Fruit fly (Drosophila melanogaster) whole organism: Measurements from ENCODE around the gene HIPP1.

Source experiments
- CG8478 ChIP-seq: fragments of >200 bp; optimal IDR thresholded peaks from 2 replicates; lab custom pipeline; 2018; ENCODE audit warnings: inconsistent platforms
- Dll ChIP-seq: fragments of >200 bp; optimal IDR thresholded peaks from 2 replicates; lab custom pipeline; 2017
- EcR ChIP-seq, 2 experiments: fragments of >200 bp; optimal IDR thresholded peaks; 2 replicates each; lab custom pipeline; 2017; ENCODE audit warnings: missing biosample characterization in 2 of 2, missing genetic modification characterization in 2 of 2, missing genetic modification reagents in 2 of 2
- pan ChIP-seq: fragments of >200 bp; optimal IDR thresholded peaks from 2 replicates; lab custom pipeline; 2017
- psq ChIP-seq: fragments of >200 bp; optimal IDR thresholded peaks from 2 replicates; lab custom pipeline; 2017
- usp ChIP-seq: fragments of >200 bp; optimal IDR thresholded peaks from 2 replicates; lab custom pipeline; 2017; ENCODE audit warnings: missing biosample characterization, missing genetic modification characterization, mixed read lengths

HIPP1 gene

DNA sequence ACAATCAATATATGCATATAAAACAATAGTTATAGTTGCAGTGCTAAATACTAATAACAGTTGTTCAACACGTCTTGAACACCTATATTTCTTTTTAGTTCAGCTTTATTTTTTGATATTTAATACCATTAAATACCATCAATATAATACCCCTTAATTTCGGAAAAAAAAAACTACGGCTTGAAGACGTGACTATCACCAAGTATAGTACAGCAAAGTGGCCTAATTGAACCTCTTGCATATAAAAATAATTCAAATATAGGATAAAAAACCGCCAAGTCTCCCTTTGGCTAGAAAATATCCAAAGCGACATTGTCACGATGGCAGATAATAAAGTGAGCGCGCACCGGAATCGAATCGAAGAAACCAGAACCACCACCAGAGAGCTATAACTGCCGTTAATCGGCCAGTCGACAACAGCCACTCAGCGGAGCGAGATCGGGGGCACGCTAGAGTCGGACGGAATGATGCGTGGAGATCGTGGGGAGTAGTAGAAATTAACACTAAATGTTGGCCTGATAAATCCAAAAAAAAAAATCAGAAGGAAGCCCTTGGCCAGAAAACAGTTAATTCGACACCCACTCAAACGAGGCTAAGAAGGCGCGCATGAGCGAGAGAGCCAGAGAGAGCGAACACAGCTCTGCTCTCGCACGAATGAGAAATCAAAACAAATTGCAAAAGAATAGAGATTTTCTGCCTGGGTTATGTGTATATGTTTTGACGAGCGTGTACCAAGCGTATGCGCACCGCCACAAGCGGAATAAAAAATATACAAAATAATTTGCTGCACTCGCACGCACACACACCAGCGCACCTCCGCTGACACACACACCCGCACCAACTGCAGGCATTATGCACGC lies 24.4 kb upstream of the HIPP1 start:
- TF ChIP-seq Dll (peak; percentile 93), EcR (GFP tag; optimal IDR thresholded peaks at IDR 0.05; lab: Kevin White, UChicago) (no peak), usp (GFP tag; lab: Kevin White, UChicago) (no peak)

DNA sequence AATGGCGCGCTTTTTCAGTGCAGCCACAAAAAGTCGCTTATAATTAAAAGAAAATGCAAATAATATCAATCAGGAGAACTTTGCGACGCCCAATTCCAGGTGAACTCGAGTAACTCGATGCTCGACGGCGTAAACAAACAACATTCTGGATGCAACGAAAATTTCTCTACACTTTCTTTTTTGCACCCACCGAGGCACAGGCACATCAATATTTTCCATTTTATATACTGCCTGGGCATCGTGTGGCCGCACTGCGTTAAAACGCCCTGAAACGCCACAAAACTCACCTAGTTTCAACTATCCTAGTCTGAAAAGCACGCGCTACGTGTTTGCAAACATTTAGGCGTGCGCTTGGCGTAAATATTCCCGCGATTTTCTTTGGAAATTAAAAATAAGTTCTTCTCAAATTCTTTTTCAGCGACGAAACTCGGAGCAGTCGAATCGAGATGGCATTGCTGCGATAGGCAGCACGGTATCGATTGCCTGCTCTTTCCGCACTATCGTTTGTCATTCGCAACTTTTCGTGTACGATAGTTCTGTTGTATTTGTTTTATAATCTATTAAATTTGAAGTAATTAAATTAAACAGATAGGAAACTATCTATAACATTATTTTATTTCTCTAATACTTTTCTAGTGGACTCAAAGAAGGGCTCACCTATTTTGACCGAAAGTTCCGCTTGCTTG lies 23.6 kb upstream of the HIPP1 start, which contains the start of gene Pcif1:
Gene Pcif1 (minus strand): TSS at position 456 of the 686 bp plus-strand sequence.
- TF ChIP-seq usp (GFP tag; lab: Kevin White, UChicago) (no peak), psq (lab: Kevin White, UChicago) (no peak), Dll (no peak), CG8478 (lab: Kevin White, UChicago) (no peak), EcR (GFP tag; optimal IDR thresholded peaks at IDR 0.05; lab: Kevin White, UChicago) (no peak), pan (lab: Kevin White, UChicago) (no peak)

DNA sequence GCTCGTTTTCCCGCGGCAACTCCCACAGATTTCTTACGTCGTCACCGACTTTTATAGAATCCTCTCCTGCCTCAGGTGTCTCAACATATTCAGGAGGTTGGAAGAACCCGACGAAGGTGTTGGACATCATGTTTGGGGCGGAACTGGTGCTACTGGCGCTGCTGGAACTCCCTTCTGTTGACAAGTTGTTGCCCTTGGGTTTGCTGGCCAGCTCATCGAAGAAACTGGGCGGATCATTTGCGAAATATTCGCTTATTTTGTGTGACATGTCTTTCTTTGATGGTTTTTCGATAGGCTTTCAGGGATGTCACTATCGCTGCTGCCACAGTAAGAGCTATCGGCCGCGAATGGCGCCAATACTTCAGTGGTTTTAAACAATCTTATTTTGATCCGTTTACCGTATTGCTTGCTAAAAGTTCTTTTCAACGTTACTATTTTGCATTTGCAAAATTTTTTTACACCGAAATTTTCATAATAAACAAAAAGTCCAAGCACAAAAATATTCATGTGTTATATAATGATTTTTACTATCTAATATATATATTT lies 21.6 kb upstream of the HIPP1 start, which contains the start of gene CG11396:
Gene CG11396 (minus strand): TSS at position 303 of the 546 bp plus-strand sequence.
- TF ChIP-seq psq (lab: Kevin White, UChicago), result no peak

DNA sequence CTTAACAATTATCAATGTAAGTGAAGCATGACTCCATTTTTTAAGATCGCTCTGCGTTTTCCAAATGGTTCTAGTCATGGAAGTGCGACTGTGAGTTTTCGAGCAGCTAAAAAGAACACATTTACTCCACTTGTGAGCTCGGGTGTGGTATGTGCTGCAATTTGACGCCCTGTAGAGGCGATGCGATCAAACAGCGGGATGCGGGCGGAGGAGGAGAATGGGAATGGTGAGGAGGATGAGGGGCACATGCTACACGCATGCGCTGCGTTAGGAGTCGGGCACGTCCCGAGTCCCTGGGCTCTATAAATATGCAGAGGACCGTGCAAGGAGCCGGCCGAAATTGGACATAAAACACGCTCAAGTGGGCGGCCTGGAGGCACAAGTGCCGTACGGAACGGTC lies 20.2 kb upstream of the HIPP1 start:
- no peak for TF ChIP-seq Dll
- no peak for TF ChIP-seq CG8478 (lab: Kevin White, UChicago)
- no peak for TF ChIP-seq EcR (GFP tag; optimal IDR thresholded peaks at IDR 0.05; lab: Kevin White, UChicago)
- no peak for TF ChIP-seq usp (GFP tag; lab: Kevin White, UChicago)
- TF ChIP-seq psq (lab: Kevin White, UChicago), result no peak
- TF ChIP-seq pan (lab: Kevin White, UChicago), result no peak

DNA sequence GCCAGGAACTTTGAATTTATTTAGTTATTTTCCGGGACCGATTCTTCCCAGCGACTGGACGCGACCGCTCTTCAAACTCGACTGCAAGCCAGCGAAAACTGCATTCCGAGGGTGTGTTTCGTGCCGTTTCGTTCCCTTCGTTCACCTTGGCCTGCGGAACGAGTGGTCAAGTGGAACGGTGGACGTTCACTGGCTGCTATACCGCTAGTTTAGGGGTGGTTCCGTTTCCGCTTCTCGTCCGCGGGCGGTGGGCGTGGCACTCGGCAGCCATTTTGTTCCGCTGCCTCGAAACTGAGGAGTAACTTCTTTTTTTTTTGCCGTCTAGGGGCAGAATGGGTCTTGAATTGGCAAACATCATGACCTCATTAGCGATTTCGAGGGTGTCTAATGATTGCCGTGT lies 16.8 kb upstream of the HIPP1 start, which contains the start of gene Six4:
Gene Six4 (minus strand): TSS at position 85 of the 400 bp plus-strand sequence.
- TF ChIP-seq pan (lab: Kevin White, UChicago), result no peak
- no peak for TF ChIP-seq usp (GFP tag; lab: Kevin White, UChicago)
- TF ChIP-seq psq (lab: Kevin White, UChicago), result no peak
- no peak for TF ChIP-seq Dll
- TF ChIP-seq CG8478 (lab: Kevin White, UChicago), result no peak
- no peak for TF ChIP-seq EcR (GFP tag; optimal IDR thresholded peaks at IDR 0.05; lab: Kevin White, UChicago)

DNA sequence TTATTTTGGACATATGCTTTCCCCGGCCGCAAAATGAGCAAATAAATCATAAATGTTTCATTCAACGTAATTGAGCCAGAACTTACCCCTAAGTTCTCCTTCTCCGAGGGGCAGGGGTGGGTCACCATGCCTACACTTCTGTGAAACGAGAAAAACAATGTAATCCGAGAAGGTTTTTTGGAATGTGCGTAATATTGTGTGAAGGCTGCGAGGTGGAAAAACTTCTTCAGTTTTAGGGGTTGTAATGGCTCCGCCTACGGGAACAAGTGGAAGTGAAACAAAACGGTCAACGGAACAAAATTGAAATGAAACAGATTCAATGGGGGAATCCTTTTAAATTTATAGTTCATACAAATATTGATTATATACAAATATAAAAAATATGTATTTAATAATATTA lies 12.7 kb upstream of the HIPP1 start:
- TF ChIP-seq CG8478 (lab: Kevin White, UChicago) (no peak), usp (GFP tag; lab: Kevin White, UChicago) (no peak), psq (lab: Kevin White, UChicago) (no peak), Dll (no peak), pan (lab: Kevin White, UChicago) (no peak), EcR (GFP tag; optimal IDR thresholded peaks at IDR 0.05; lab: Kevin White, UChicago) (no peak)

DNA sequence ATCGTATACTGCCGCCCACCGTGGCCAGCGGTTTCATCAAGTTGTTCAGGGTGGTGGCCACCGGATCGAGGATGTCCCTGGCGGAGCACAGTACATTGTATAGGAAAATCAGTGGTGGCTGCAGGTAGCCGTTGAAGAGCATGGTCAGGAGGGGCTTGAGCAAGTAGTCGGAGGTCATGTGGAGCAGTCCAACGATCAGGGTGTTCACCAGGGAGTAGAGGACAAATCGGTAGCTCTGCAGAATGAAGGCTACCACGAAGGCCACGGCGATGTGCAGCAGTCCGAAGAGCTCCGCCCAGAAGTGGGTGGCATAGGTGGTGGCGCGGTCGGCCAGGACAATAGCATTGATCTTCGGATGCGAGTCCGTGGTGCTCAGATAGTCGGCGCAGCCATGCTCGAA lies 12.1 kb upstream of the HIPP1 start:
- TF ChIP-seq usp (GFP tag; lab: Kevin White, UChicago) (no peak), EcR (GFP tag; optimal IDR thresholded peaks at IDR 0.05; lab: Kevin White, UChicago) (no peak), pan (lab: Kevin White, UChicago) (no peak), CG8478 (lab: Kevin White, UChicago) (no peak), Dll (no peak)

DNA sequence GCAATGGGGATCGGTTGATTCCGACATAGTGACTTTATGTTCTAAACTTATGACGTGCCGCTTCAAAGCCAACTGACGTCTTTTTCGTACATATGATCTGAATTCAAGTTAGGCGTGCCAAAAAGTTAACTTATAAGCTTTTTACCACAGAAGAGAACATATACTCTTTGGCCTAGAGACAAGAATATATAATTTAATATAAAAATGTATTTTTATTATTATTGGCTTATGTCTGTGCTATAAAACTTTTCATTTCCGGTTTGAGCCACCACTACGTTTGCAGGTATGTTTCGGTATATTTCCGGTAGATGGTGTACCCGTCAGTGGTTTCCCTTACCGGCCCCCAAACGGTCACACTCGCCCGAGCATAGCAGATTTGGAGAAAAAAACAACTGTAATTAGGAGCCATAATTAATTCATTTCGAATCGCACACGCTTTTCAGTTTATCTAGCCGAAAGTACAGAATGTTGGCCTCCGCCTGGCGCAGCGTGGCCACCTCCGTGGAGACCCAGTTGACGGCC lies 11.1 kb upstream of the HIPP1 start, which contains the start of the genes CG3698 and tzn:
Gene CG3698 (minus strand): TSS at position 51 of the 522 bp plus-strand sequence.
Gene tzn (plus strand): TSS at position 321 of the 522 bp plus-strand sequence.
- TF ChIP-seq CG8478 (lab: Kevin White, UChicago), result no peak
- TF ChIP-seq psq (lab: Kevin White, UChicago), result no peak
- no peak for TF ChIP-seq usp (GFP tag; lab: Kevin White, UChicago)
- TF ChIP-seq pan (lab: Kevin White, UChicago), result no peak

DNA sequence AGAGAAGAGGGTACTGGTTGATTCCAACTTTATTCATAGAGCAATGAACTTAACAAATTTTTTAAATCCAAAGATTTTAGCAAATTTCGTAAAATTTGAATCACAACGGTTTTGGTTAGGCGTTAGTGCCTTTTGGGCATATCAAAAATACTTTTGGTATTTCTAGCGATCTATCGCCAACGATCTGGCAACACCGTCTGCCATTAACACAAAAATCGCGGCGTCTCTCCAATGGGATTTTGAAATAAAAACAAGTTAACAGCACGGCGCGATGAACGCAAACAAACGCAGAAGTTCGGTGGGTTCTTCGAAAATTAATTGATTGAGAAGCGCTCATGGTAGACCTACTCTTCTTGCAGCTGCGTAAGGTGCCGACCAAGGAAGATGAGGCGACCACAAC lies 9.3 kb upstream of the HIPP1 start, which contains the start of gene Spc105R:
Gene Spc105R (plus strand): TSS at position 203 of the 400 bp plus-strand sequence.
- no peak for TF ChIP-seq CG8478 (lab: Kevin White, UChicago)
- no peak for TF ChIP-seq Dll
- TF ChIP-seq psq (lab: Kevin White, UChicago), result no peak
- TF ChIP-seq pan (lab: Kevin White, UChicago), result no peak
- no peak for TF ChIP-seq EcR (GFP tag; optimal IDR thresholded peaks at IDR 0.05; lab: Kevin White, UChicago)
- no peak for TF ChIP-seq usp (GFP tag; lab: Kevin White, UChicago)

DNA sequence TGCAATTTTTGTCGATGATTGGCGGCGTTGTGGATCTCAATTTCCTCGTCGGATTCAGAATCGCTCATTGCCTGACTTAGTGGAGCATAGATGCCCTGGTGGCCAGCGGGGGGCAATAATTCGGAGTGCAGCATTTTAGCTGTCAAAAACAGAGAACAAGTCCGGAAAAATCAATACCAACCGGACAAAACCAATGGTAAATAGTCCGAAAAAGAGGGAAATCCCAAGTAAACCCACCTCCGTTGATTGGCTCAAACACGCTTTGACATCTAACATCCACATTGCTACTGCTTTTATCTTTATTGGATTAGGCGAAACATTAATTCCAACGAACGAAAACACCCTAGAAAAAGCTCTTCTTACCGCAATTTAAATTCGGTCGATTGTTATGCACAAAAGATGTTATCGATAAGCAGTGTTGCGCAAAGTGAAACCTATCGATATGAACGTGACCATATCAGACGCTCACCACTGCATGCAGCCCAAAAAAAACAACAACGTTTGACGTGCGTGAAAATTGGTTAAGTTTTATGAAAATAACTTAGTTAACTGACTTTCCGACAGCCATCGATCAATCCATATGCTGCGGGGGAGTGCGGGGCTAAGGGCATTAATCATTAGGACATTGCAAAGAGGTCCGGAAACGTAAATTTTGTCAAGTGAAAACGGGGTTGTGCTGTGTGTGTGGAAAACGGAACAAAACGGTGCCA lies 6.4 kb downstream of the HIPP1 start, which contains the start of the genes CG3618 and Pka-R1:
Gene CG3618 (minus strand): TSS at position 410 of the 710 bp plus-strand sequence.
Gene Pka-R1 (plus strand): TSS at position 453 of the 710 bp plus-strand sequence.
- TF ChIP-seq psq (lab: Kevin White, UChicago), result no peak
- TF ChIP-seq Dll, result no peak
- no peak for TF ChIP-seq pan (lab: Kevin White, UChicago)
- TF ChIP-seq EcR (GFP tag; optimal IDR thresholded peaks at IDR 0.05; lab: Kevin White, UChicago), result no peak
- TF ChIP-seq usp (GFP tag; lab: Kevin White, UChicago), result no peak
